Fruit fly (Drosophila melanogaster) whole organism, embryonic: ENCODE data around the gene CG6785.
A peak's percentile ranks its signal among the peaks of the same experiment; 100 is the strongest.

Source experiments
- BEAF-32 ChIP-seq: fragments of 200-800 bp; sonication (Bioruptor generic); optimal IDR thresholded peaks from 3 replicates; lab custom pipeline; 2017; ENCODE audit warnings: missing biosample characterization, missing genetic modification characterization, mild to moderate bottlenecking, moderate library complexity, missing genetic modification reagents
- CG11093 ChIP-seq: fragments of 200-800 bp; sonication (Bioruptor generic); IDR thresholded peaks from 3 replicates; pipeline ENCODE4 v1.3.6; 2022; ENCODE audit warnings: missing biosample characterization, missing genetic modification characterization
- CG11456 ChIP-seq: fragments of 200-800 bp; sonication (Bioruptor generic); IDR thresholded peaks from 3 replicates; pipeline ENCODE4 v1.3.6; 2022; ENCODE audit warnings: missing biosample characterization, missing genetic modification characterization
- CG12104 ChIP-seq: fragments of 200-800 bp; sonication (Bioruptor generic); optimal IDR thresholded peaks from 3 replicates; lab custom pipeline; 2016; ENCODE audit warnings: missing biosample characterization, missing genetic modification characterization
- CG12219 ChIP-seq: fragments of 200-800 bp; sonication (Bioruptor generic); optimal IDR thresholded peaks from 3 replicates; lab custom pipeline; 2018; ENCODE audit warnings: missing biosample characterization, mild to moderate bottlenecking, missing genetic modification characterization
- CG15073 ChIP-seq: fragments of 200-800 bp; sonication (Bioruptor generic); optimal IDR thresholded peaks from 2 replicates; lab custom pipeline; 2016; ENCODE audit warnings: missing biosample characterization, missing genetic modification characterization
- CG17385 ChIP-seq: fragments of 200-800 bp; sonication (Bioruptor generic); optimal IDR thresholded peaks from 3 replicates; lab custom pipeline; 2018; ENCODE audit warnings: missing biosample characterization, mild to moderate bottlenecking, missing genetic modification characterization
- CG17568 ChIP-seq: fragments of 200-800 bp; sonication (Bioruptor generic); optimal IDR thresholded peaks from 2 replicates; lab custom pipeline; 2018; ENCODE audit warnings: missing biosample characterization, mild to moderate bottlenecking, missing genetic modification characterization, moderate library complexity
- CG17829 ChIP-seq: fragments of 200-800 bp; optimal IDR thresholded peaks from 2 replicates; lab custom pipeline; 2019; ENCODE audit warnings: missing biosample characterization, mild to moderate bottlenecking, missing genetic modification characterization, moderate library complexity
- CG17912 ChIP-seq: fragments of 200-800 bp; sonication (Bioruptor generic); optimal IDR thresholded peaks from 2 replicates; lab custom pipeline; 2018; ENCODE audit warnings: missing biosample characterization, mild to moderate bottlenecking, missing genetic modification characterization
- CG2120 ChIP-seq: fragments of 200-800 bp; sonication (Bioruptor generic); optimal IDR thresholded peaks from 3 replicates; lab custom pipeline; 2016; ENCODE audit warnings: missing biosample characterization, missing genetic modification characterization
- CG30020 ChIP-seq: fragments of 200-800 bp; optimal IDR thresholded peaks from 2 replicates; lab custom pipeline; 2019; ENCODE audit warnings: missing biosample characterization, mild to moderate bottlenecking, missing genetic modification characterization, moderate library complexity
- CG34224 ChIP-seq: fragments of 200-800 bp; sonication (Bioruptor generic); IDR thresholded peaks from 3 replicates; pipeline ENCODE4 v1.3.6; 2022; ENCODE audit warnings: missing biosample characterization, missing genetic modification characterization; ENCODE audit not compliant: partially characterized antibody
- CG3726 ChIP-seq: fragments of 200-800 bp; sonication (Bioruptor generic); IDR thresholded peaks from 3 replicates; pipeline ENCODE4, ENCODE4 v1.3.6; 2022; ENCODE audit warnings: missing biosample characterization, missing genetic modification characterization
- CG4617 ChIP-seq: fragments of 200-800 bp; sonication (Bioruptor generic); optimal IDR thresholded peaks from 3 replicates; lab custom pipeline; 2016; ENCODE audit warnings: missing biosample characterization, missing genetic modification characterization, borderline replicate concordance
- CG7556 ChIP-seq: fragments of 200-800 bp; sonication (Bioruptor generic); optimal IDR thresholded peaks from 2 replicates; lab custom pipeline; 2017; ENCODE audit warnings: missing biosample characterization, mild to moderate bottlenecking, missing genetic modification characterization
- CG9817 ChIP-seq: fragments of 200-800 bp; sonication (Bioruptor generic); optimal IDR thresholded peaks from 2 replicates; lab custom pipeline; 2018; ENCODE audit warnings: missing biosample characterization, mild to moderate bottlenecking, missing genetic modification characterization, moderate library complexity
- CHES-1-like ChIP-seq: fragments of 200-800 bp; sonication (Bioruptor generic); optimal IDR thresholded peaks from 2 replicates; lab custom pipeline; 2016; ENCODE audit warnings: missing biosample characterization, missing genetic modification characterization
- Camta ChIP-seq: fragments of 200-800 bp; sonication (Bioruptor generic); optimal IDR thresholded peaks from 2 replicates; lab custom pipeline; 2016; ENCODE audit warnings: missing biosample characterization, missing genetic modification characterization
- Dref ChIP-seq: fragments of 200-800 bp; sonication (Bioruptor generic); IDR thresholded peaks from 2 replicates; pipeline ENCODE4 v1.3.6; 2022; ENCODE audit warnings: missing biosample characterization, missing genetic modification characterization
- Gug ChIP-seq: fragments of 200-800 bp; sonication (Bioruptor generic); IDR thresholded peaks from 4 replicates; pipeline ENCODE4 v1.3.6; 2022; ENCODE audit warnings: missing biosample characterization, missing genetic modification characterization
- HmgD ChIP-seq: fragments of 200-800 bp; sonication (Bioruptor generic); optimal IDR thresholded peaks from 3 replicates; lab custom pipeline; 2016; ENCODE audit warnings: missing biosample characterization, missing genetic modification characterization
- Max ChIP-seq: fragments of 200-800 bp; sonication (Bioruptor generic); optimal IDR thresholded peaks from 2 replicates; lab custom pipeline; 2016; ENCODE audit warnings: missing biosample characterization, mild to moderate bottlenecking, missing genetic modification characterization
- Med ChIP-seq: fragments of 200-800 bp; sonication (Bioruptor generic); peaks from one replicate; lab custom pipeline; 2016; ENCODE audit warnings: missing biosample characterization, missing genetic modification characterization, mild to moderate bottlenecking, inconsistent platforms, moderate library complexity
- Myb ChIP-seq: fragments of 200-800 bp; sonication (Bioruptor generic); optimal IDR thresholded peaks from 2 replicates; lab custom pipeline; 2016; ENCODE audit warnings: missing biosample characterization, missing genetic modification characterization
- NfI ChIP-seq: fragments of 200-800 bp; sonication (Bioruptor generic); optimal IDR thresholded peaks from 3 replicates; lab custom pipeline; 2018; ENCODE audit warnings: missing biosample characterization, mild to moderate bottlenecking, missing genetic modification characterization, moderate library complexity
- Usf ChIP-seq: fragments of 200-800 bp; sonication (Bioruptor generic); optimal IDR thresholded peaks from 2 replicates; lab custom pipeline; 2017; ENCODE audit warnings: missing genotype, missing biosample characterization, missing genetic modification characterization
- Xbp1 ChIP-seq: fragments of 200-800 bp; sonication (Bioruptor generic); optimal IDR thresholded peaks from 3 replicates; lab custom pipeline; 2016; ENCODE audit warnings: missing biosample characterization, mild to moderate bottlenecking, missing genetic modification characterization
- YL-1 ChIP-seq: fragments of 200-800 bp; sonication (Bioruptor generic); optimal IDR thresholded peaks from 3 replicates; lab custom pipeline; 2017; ENCODE audit warnings: missing biosample characterization, mild to moderate bottlenecking, missing genetic modification characterization
- bbx ChIP-seq: fragments of 200-800 bp; sonication (Bioruptor generic); IDR thresholded peaks from 2 replicates; pipeline ENCODE4 v1.3.6; 2022; ENCODE audit warnings: missing biosample characterization, missing genetic modification characterization; ENCODE audit not compliant: partially characterized antibody
- cato ChIP-seq: fragments of 200-800 bp; sonication (Bioruptor generic); optimal IDR thresholded peaks from 2 replicates; lab custom pipeline; 2016; ENCODE audit warnings: missing biosample characterization, missing genetic modification characterization, borderline replicate concordance
- cg ChIP-seq: fragments of 200-800 bp; sonication (Bioruptor generic); optimal IDR thresholded peaks from 3 replicates; lab custom pipeline; 2019; ENCODE audit warnings: missing biosample characterization, mild to moderate bottlenecking, missing genetic modification characterization, moderate library complexity
- chn ChIP-seq: fragments of 200-800 bp; sonication (Bioruptor generic); optimal IDR thresholded peaks from 2 replicates; lab custom pipeline; 2016; ENCODE audit warnings: missing biosample characterization, missing genetic modification characterization
- ci ChIP-seq: fragments of 200-800 bp; sonication (Bioruptor generic); IDR thresholded peaks from 3 replicates; pipeline ENCODE4 v1.3.6; 2022; ENCODE audit warnings: missing biosample characterization, missing genetic modification characterization
- dm ChIP-seq: fragments of 200-800 bp; sonication (Bioruptor generic); optimal IDR thresholded peaks from 3 replicates; lab custom pipeline; 2016; ENCODE audit warnings: missing biosample characterization, missing genetic modification characterization
- emc ChIP-seq: fragments of 200-800 bp; sonication (Bioruptor generic); optimal IDR thresholded peaks from 2 replicates; lab custom pipeline; 2016; ENCODE audit warnings: missing biosample characterization, missing genetic modification characterization
- gt ChIP-seq: fragments of 200-800 bp; sonication (Bioruptor generic); IDR thresholded peaks from 2 replicates; pipeline ENCODE4 v1.3.6; 2022; ENCODE audit warnings: missing biosample characterization, missing genetic modification characterization
- hkb ChIP-seq, 2 experiments: fragments of 200-800 bp in 1 of 2; fragments of >200 bp in 1 of 2; sonication (Bioruptor generic) in 1 of 2; IDR thresholded peaks in 1 of 2; optimal IDR thresholded peaks in 1 of 2; 2 replicates each; pipeline versions ENCODE4 v1.3.6 to Lab custom; 2017 to 2022; ENCODE audit warnings: missing biosample characterization in 1 of 2, missing genetic modification characterization in 1 of 2
- insv ChIP-seq, 2 experiments: fragments of 200-800 bp; sonication (Bioruptor generic); optimal IDR thresholded peaks; 3 replicates each; lab custom pipeline; 2016 to 2018; ENCODE audit warnings: missing biosample characterization in 2 of 2, missing genetic modification characterization in 2 of 2
- nerfin-1 ChIP-seq: fragments of 200-800 bp; sonication (Bioruptor generic); optimal IDR thresholded peaks from 3 replicates; lab custom pipeline; 2019; ENCODE audit warnings: missing biosample characterization, mild to moderate bottlenecking, missing genetic modification characterization, moderate library complexity
- phol ChIP-seq: fragments of 200-800 bp; sonication (Bioruptor generic); optimal IDR thresholded peaks from 3 replicates; lab custom pipeline; 2018; ENCODE audit warnings: missing biosample characterization, mild to moderate bottlenecking, missing genetic modification characterization, moderate library complexity
- pzg ChIP-seq: fragments of 200-800 bp; sonication (Bioruptor generic); optimal IDR thresholded peaks from 3 replicates; lab custom pipeline; 2018; ENCODE audit warnings: missing biosample characterization, mild to moderate bottlenecking, missing genetic modification characterization, moderate library complexity
- rib ChIP-seq: fragments of 200-800 bp; sonication (Bioruptor generic); IDR thresholded peaks from 2 replicates; pipeline ENCODE4 v1.3.6; 2022; ENCODE audit warnings: missing biosample characterization, missing genetic modification characterization
- row ChIP-seq: fragments of 200-800 bp; sonication (Bioruptor generic); IDR thresholded peaks from 3 replicates; pipeline ENCODE4 v1.3.6; 2022; ENCODE audit warnings: missing biosample characterization, missing genetic modification characterization
- shn ChIP-seq: fragments of 200-800 bp; sonication (Bioruptor generic); optimal IDR thresholded peaks from 3 replicates; lab custom pipeline; 2016; ENCODE audit warnings: missing biosample characterization, missing genetic modification characterization
- sisA ChIP-seq: fragments of 200-800 bp; sonication (Bioruptor generic); IDR thresholded peaks from 2 replicates; pipeline ENCODE4 v1.3.6; 2022; ENCODE audit warnings: missing biosample characterization, missing genetic modification characterization
- slou ChIP-seq: fragments of 200-800 bp; sonication (Bioruptor generic); optimal IDR thresholded peaks from 3 replicates; lab custom pipeline; 2016; ENCODE audit warnings: missing biosample characterization, missing genetic modification characterization
- stwl ChIP-seq: fragments of 200-800 bp; sonication (Bioruptor generic); optimal IDR thresholded peaks from 3 replicates; lab custom pipeline; 2018; ENCODE audit warnings: missing biosample characterization, mild to moderate bottlenecking, missing genetic modification characterization, moderate library complexity
- sug ChIP-seq: fragments of 200-800 bp; optimal IDR thresholded peaks from 2 replicates; lab custom pipeline; 2019; ENCODE audit warnings: missing biosample characterization, mild to moderate bottlenecking, missing genetic modification characterization, moderate library complexity
- tll ChIP-seq, 2 experiments: fragments of 200-800 bp in 1 of 2; fragments of >200 bp in 1 of 2; sonication (Bioruptor generic) in 1 of 2; optimal IDR thresholded peaks; 2 replicates each; lab custom pipeline; 2017 to 2019; ENCODE audit warnings: missing biosample characterization in 2 of 2, missing genetic modification characterization in 2 of 2, mild to moderate bottlenecking in 1 of 2, moderate library complexity in 1 of 2
- ttk ChIP-seq: fragments of 200-800 bp; sonication (Bioruptor generic); IDR thresholded peaks from 2 replicates; pipeline ENCODE4 v2.1.2; 2022; ENCODE audit warnings: missing biosample characterization, missing genetic modification characterization

CG6785 gene

DNA sequence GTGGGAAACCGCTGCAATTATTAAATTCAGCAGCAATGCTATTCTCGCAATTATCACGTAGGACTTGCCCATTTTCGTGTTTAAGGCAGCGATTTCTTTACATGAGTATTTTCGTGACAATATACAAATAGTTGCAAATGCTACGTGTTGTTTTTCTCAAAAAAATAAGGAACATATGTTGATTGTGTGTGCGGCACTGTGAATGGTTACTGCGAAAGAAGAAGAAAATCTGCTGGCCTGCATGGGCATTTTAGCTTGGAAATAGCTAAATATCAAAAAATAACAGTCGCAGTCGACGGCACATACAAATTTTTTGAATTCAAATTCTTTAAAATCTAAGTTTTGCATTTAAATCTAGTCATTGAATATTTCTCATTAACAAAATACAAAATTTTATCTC, 4.5 kb downstream of the CG6785 start, which contains the start of gene CG6766 (continued):
- TF ChIP-seq hkb (optimal IDR thresholded peaks at IDR 0.05; lab: Kevin White, UChicago) (no peak), hkb (GFP tag; IDR thresholded peaks at IDR 0.05; lab: Robert Waterston, UW) (no peak), CG3726 (GFP tag; lab: Robert Waterston, UW) (no peak), shn (GFP tag; lab: Kevin White, UChicago) (no peak), CG2120 (GFP tag; lab: Kevin White, UChicago) (peak; percentile 32), chn (no peak), stwl (tag; lab: Kevin White, UChicago) (peak; percentile 73), Xbp1 (GFP tag; lab: Kevin White, UChicago) (peak; percentile 72), CG17385 (GFP tag; lab: Kevin White, UChicago) (peak; percentile 99), CG30020 (tag; lab: Kevin White, UChicago) (peak; percentile 6), Gug (GFP tag; lab: Robert Waterston, UW) (no peak), ci (GFP tag; lab: Robert Waterston, UW) (no peak), Max (GFP tag; lab: Kevin White, UChicago) (no peak), CG7556 (GFP tag; lab: Kevin White, UChicago) (no peak), YL-1 (peak; percentile 57), pzg (peak; percentile 68), CG12104 (GFP tag; lab: Kevin White, UChicago) (no peak), CG15073 (GFP tag; lab: Kevin White, UChicago) (peak; percentile 41), Usf (no peak), BEAF-32 (GFP tag; lab: Kevin White, UChicago) (peak; percentile 52), CG34224 (GFP tag; lab: Robert Waterston, UW) (no peak), cato (no peak), Med (GFP tag; lab: Kevin White, UChicago) (peak; percentile 48), Dref (GFP tag; lab: Robert Waterston, UW) (peak; percentile 58), CG17568 (no peak), sug (tag; lab: Kevin White, UChicago) (peak; percentile 19), sisA (GFP tag; lab: Robert Waterston, UW) (no peak), phol (peak; percentile 9), CG4617 (peak; percentile 65), HmgD (peak; percentile 28), slou (GFP tag; lab: Kevin White, UChicago) (no peak), bbx (GFP tag; lab: Robert Waterston, UW) (peak; percentile 35; the same call in 1 of the 2 replicates), CG17912 (GFP tag; lab: Kevin White, UChicago) (no peak), dm (GFP tag; lab: Kevin White, UChicago) (peak; percentile 52), CG11093 (no peak), CG11456 (no peak), gt (GFP tag; lab: Robert Waterston, UW) (no peak), Camta (GFP tag; lab: Kevin White, UChicago) (no peak), NfI (no peak), cg (no peak), CHES-1-like (GFP tag; lab: Kevin White, UChicago) (peak; percentile 5), CG17829 (tag; lab: Kevin White, UChicago) (peak; percentile 4), CG12219 (GFP tag; lab: Kevin White, UChicago) (no peak), nerfin-1 (tag; lab: Kevin White, UChicago) (peak; percentile 91), ttk (GFP tag; lab: Robert Waterston, UW) (no peak), CG9817 (tag; lab: Kevin White, UChicago) (no peak), Myb (GFP tag; lab: Kevin White, UChicago) (peak; percentile 87), tll (GFP tag; optimal IDR thresholded peaks at IDR 0.05; lab: Kevin White, UChicago) (no peak), emc (GFP tag; lab: Kevin White, UChicago) (no peak), row (GFP tag; lab: Robert Waterston, UW) (peak; percentile 80), insv (GFP tag; optimal IDR thresholded peaks at IDR 0.05; lab: Kevin White, UChicago) (no peak), rib (GFP tag; lab: Robert Waterston, UW) (no peak)
